Fruit fly (Drosophila melanogaster): ENCODE data around the gene CG4325.

The CG4325 gene

DNA sequence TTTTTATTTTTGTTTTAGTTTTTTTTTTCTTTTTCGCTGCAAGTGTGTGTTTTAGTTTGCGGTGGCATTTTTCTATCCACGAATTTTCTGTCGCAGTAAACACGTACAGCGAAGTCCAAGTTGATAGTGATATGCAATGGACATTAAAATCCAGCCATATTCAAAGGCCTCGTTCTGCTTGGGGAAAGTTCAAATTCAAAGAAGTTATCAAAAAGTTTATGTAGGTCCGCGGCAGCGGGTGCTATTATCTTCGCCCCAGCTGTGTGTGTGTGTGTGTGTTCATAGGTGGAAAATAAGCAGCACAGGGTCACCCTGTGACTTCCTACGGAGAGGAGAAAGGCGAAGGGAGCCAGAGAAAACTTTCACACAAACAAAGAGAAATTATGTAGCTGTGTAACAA is 43.9 kb upstream of the CG4325 start (continued):
- peak; percentile 67 for TF ChIP-seq Optix (GFP tag; IDR thresholded peaks at IDR 0.05)
- TF ChIP-seq CG8089 (GFP tag; optimal IDR thresholded peaks at IDR 0.05): peak; percentile 43
- peak; percentile 65 for TF ChIP-seq E2f1 (GFP tag; IDR thresholded peaks at IDR 0.05)
- peak; percentile 71 for TF ChIP-seq CG6689 (GFP tag; IDR thresholded peaks at IDR 0.05)
- TF ChIP-seq CG17385 (GFP tag; optimal IDR thresholded peaks at IDR 0.05): peak; percentile 50
- no peak for TF ChIP-seq mirr (GFP tag; optimal IDR thresholded peaks at IDR 0.05)
- no peak for TF ChIP-seq ro (GFP tag; IDR thresholded peaks at IDR 0.05)
- no peak for TF ChIP-seq cas (GFP tag; IDR thresholded peaks at IDR 0.05)
- peak; percentile 61 for TF ChIP-seq HLH3B (GFP tag; IDR thresholded peaks at IDR 0.05)
- peak; percentile 36 for TF ChIP-seq pum (GFP tag; optimal IDR thresholded peaks at IDR 0.05)
- TF ChIP-seq lola (GFP tag; optimal IDR thresholded peaks at IDR 0.05): peak in 1 of 3 experiments; percentile 44
- TF ChIP-seq chinmo (GFP tag; IDR thresholded peaks at IDR 0.05; ENCODE audit: partially characterized antibody): 0 out of 4 replicates have a peak, but pooled peaks have one; percentile 19
- no peak for TF ChIP-seq sim (GFP tag; IDR thresholded peaks at IDR 0.05)
- no peak for TF ChIP-seq pnt (GFP tag; optimal IDR thresholded peaks at IDR 0.05)
- peak; percentile 69 for TF ChIP-seq CG11504 (tag; optimal IDR thresholded peaks at IDR 0.05)
- no peak for TF ChIP-seq CG2116 (GFP tag; optimal IDR thresholded peaks at IDR 0.05)
- peak; percentile 33 for TF ChIP-seq HmgZ (tag; optimal IDR thresholded peaks at IDR 0.05)
- TF ChIP-seq CG9727 (GFP tag; optimal IDR thresholded peaks at IDR 0.05): peak; percentile 19
- TF ChIP-seq C15 (GFP tag; IDR thresholded peaks at IDR 0.05): no peak
- TF ChIP-seq CG12744 (GFP tag; optimal IDR thresholded peaks at IDR 0.05): no peak
- TF ChIP-seq Camta (GFP tag; optimal IDR thresholded peaks at IDR 0.05): peak; percentile 36
- peak; percentile 36 for TF ChIP-seq CG30431 (GFP tag; optimal IDR thresholded peaks at IDR 0.05)
- TF ChIP-seq chn (GFP tag; optimal IDR thresholded peaks at IDR 0.05): peak; percentile 13
- TF ChIP-seq CG30020 (tag; optimal IDR thresholded peaks at IDR 0.05): no peak
- TF ChIP-seq bigmax (GFP tag; optimal IDR thresholded peaks at IDR 0.05): no peak
- TF ChIP-seq repo (GFP tag; optimal IDR thresholded peaks at IDR 0.05): peak; percentile 9
- peak; percentile 79 for TF ChIP-seq row (GFP tag; IDR thresholded peaks at IDR 0.05)
- TF ChIP-seq Side (GFP tag; optimal IDR thresholded peaks at IDR 0.05): peak; percentile 22
- TF ChIP-seq cad (GFP tag; optimal IDR thresholded peaks at IDR 0.05): no peak
- TF ChIP-seq CG6175 (GFP tag; IDR thresholded peaks at IDR 0.05): 0 out of 3 replicates have a peak, but pooled peaks have one; percentile 24
- peak; percentile 13 for TF ChIP-seq run (tag; optimal IDR thresholded peaks at IDR 0.05)
- TF ChIP-seq tna (GFP tag; IDR thresholded peaks at IDR 0.05; ENCODE audit: partially characterized antibody): no peak
- peak; percentile 94 for TF ChIP-seq ci (GFP tag; IDR thresholded peaks at IDR 0.05)
- TF ChIP-seq dati (GFP tag; IDR thresholded peaks at IDR 0.05): peak; percentile 60
- peak; percentile 21 for TF ChIP-seq gcm (GFP tag; optimal IDR thresholded peaks at IDR 0.05)
- TF ChIP-seq Asciz (GFP tag; optimal IDR thresholded peaks at IDR 0.05): peak; percentile 45
- TF ChIP-seq CG2712 (tag; optimal IDR thresholded peaks at IDR 0.05): peak; percentile 69
- peak; percentile 58 for TF ChIP-seq pb (GFP tag; optimal IDR thresholded peaks at IDR 0.05)
- peak; percentile 81 for TF ChIP-seq ATbp (GFP tag; optimal IDR thresholded peaks at IDR 0.05)
- TF ChIP-seq pita (GFP tag; optimal IDR thresholded peaks at IDR 0.05): no peak
- TF ChIP-seq CG10431 (GFP tag; optimal IDR thresholded peaks at IDR 0.05): peak; percentile 4
- TF ChIP-seq Rfx (GFP tag; IDR thresholded peaks at IDR 0.05): peak; percentile 48; the same call in 1 of the 2 replicates
- TF ChIP-seq CG8388 (GFP tag; optimal IDR thresholded peaks at IDR 0.05): peak; percentile 70
- TF ChIP-seq esg (GFP tag; conservative IDR thresholded peaks at IDR 0.05): peak; percentile 35; the same call in 1 of the 2 replicates
- TF ChIP-seq mam (GFP tag; optimal IDR thresholded peaks at IDR 0.05): peak; percentile 41
- peak; percentile 47 for TF ChIP-seq CG10979 (tag; optimal IDR thresholded peaks at IDR 0.05)
- peak; percentile 62 for TF ChIP-seq dysf (GFP tag; IDR thresholded peaks at IDR 0.05)
- peak; percentile 63; the same call in 1 of the 3 replicates for TF ChIP-seq ase (GFP tag; IDR thresholded peaks at IDR 0.05)
- peak; percentile 17 for TF ChIP-seq CG10274 (GFP tag; optimal IDR thresholded peaks at IDR 0.05)
- no peak for TF ChIP-seq Trl (optimal IDR thresholded peaks at IDR 0.05)
- peak; percentile 44 for TF ChIP-seq Trl (GFP tag; optimal IDR thresholded peaks at IDR 0.05)
- no peak for TF ChIP-seq CG7745 (tag; optimal IDR thresholded peaks at IDR 0.05)
